Fruit fly (Drosophila melanogaster) S2 (cell line): Measurements from ENCODE around the gene CAH6.
A peak's percentile ranks its signal among the peaks of the same experiment; 100 is the strongest.

Experiments
- CG8478 ChIP-seq: fragments of >200 bp; optimal IDR thresholded peaks from 2 replicates; lab custom pipeline; 2018
- CTCF ChIP-seq, 2 experiments: fragments of >200 bp; optimal IDR thresholded peaks; 2 replicates each; lab custom pipeline; 2018

Gene CAH6

dm6 chr3R:31257299-31257698, at the start of gene CAH6:
Gene CAH6 (plus strand): TSS chr3R:31257599.
- TF ChIP-seq CG8478 (lab: Kevin White, UChicago) = no peak
- no peak for TF ChIP-seq CTCF (optimal IDR thresholded peaks at IDR 0.05; lab: Kevin White, UChicago)

DNA sequence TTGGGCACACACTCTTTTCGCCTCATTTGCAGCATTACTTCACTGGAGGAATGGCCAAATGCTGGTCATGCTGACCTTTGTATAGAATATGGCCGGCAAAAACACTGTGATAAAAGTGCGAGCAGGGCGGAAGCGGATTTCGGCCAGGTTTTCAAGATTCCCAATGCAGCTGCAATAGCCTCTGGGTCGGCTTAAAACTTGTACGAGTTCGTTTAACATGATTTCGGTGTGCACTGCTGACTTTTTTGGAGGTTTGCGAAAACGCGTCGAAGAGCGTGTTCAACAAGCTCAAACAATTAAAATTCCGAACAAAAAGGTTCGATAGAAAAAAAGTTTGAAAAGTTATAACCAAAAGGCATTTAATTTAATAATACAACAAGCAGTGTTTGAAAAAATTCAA, 46.8 kb upstream of the CAH6 start, which contains the start of gene chp:
Gene chp, minus strand, starts transcription at position 101 of the 400 bp plus-strand sequence.
- no peak for TF ChIP-seq CTCF (optimal IDR thresholded peaks at IDR 0.05; lab: Kevin White, UChicago)
- TF ChIP-seq CG8478 (lab: Kevin White, UChicago) = no peak

- TF ChIP-seq CG8478 (lab: Kevin White, UChicago) (no peak), CTCF (optimal IDR thresholded peaks at IDR 0.05; lab: Kevin White, UChicago) (peak; percentile 29 to 34)
Observed at dm6 chr3R:31213227-31213626, 44.2 kb upstream of the CAH6 start, which contains the start of the genes Zwilch and CG1542. Gene Zwilch (minus strand): TSS chr3R:31213376. Gene CG1542 (plus strand): TSS chr3R:31213458.

- TF ChIP-seq CTCF (optimal IDR thresholded peaks at IDR 0.05; lab: Kevin White, UChicago) (no peak), CG8478 (lab: Kevin White, UChicago) (no peak)
Observed at dm6 chr3R:31215830-31216229, 41.6 kb upstream of the CAH6 start, which contains the start of gene CG15561. Gene CG15561 (minus strand): TSS chr3R:31215942.

dm6 chr3R:31218214-31218876, 39.1 kb upstream of the CAH6 start:
- TF ChIP-seq CG8478 (lab: Kevin White, UChicago) = no peak
- no peak for TF ChIP-seq CTCF (optimal IDR thresholded peaks at IDR 0.05; lab: Kevin White, UChicago)

dm6 chr3R:31218997-31219992, 38.1 kb upstream of the CAH6 start, which contains the start of gene ATPsynC:
Gene ATPsynC (minus strand): TSS chr3R:31219630.
- TF ChIP-seq CG8478 (lab: Kevin White, UChicago) = no peak
- TF ChIP-seq CTCF (optimal IDR thresholded peaks at IDR 0.05; lab: Kevin White, UChicago) = peak; percentile 75 to 82

- peak; percentile 55 to 58 for TF ChIP-seq CTCF (optimal IDR thresholded peaks at IDR 0.05; lab: Kevin White, UChicago)
- TF ChIP-seq CG8478 (lab: Kevin White, UChicago) = no peak
Observed at dm6 chr3R:31220456-31221336, 36.7 kb upstream of the CAH6 start, which contains the start of gene CG12054. Gene CG12054 (plus strand): TSS chr3R:31220702.

dm6 chr3R:31221337-31222047, 35.9 kb upstream of the CAH6 start:
- TF ChIP-seq CTCF (optimal IDR thresholded peaks at IDR 0.05; lab: Kevin White, UChicago) (no peak), CG8478 (lab: Kevin White, UChicago) (no peak)

DNA sequence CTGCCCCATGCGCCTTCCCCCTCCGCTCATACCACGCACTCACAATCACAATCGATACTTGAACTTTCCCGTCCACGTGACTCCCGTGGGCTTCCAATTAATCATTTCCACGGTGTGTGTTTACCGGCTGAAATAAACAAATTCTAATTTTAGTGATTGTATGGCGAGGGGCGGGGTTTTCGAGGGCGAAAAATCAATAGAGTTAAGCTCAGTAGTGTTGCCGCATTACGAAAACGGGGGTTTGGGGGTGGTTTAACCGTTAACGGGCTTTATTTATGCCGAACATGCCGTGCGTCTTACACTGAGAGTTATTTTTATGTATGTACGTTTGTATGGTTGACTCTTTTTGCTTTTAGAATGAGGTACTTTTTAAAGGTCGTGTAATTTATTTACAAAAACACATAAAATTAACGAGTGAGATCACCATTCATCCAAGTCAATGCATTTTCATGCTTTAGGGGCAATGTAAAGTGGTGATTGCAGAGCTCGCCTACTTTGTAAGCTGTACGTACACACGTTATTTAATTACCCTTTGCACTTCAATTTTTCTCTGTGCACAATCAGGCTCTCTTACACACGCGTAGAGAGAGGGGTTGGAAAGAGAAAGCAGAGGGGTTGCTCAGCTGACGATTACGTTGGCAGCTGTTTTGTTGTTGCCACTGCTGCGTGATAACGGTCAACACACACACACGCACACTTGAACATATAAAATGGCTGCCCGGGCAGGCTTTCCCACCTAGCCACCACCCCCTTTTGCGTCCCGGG, 35.1 kb upstream of the CAH6 start:
- no peak for TF ChIP-seq CTCF (optimal IDR thresholded peaks at IDR 0.05; lab: Kevin White, UChicago)

- no peak for TF ChIP-seq CG8478 (lab: Kevin White, UChicago)
- no peak for TF ChIP-seq CTCF (optimal IDR thresholded peaks at IDR 0.05; lab: Kevin White, UChicago)
Observed at dm6 chr3R:31222890-31223569, 34.4 kb upstream of the CAH6 start.

- TF ChIP-seq CTCF (optimal IDR thresholded peaks at IDR 0.05; lab: Kevin White, UChicago) = no peak
Observed at dm6 chr3R:31223971-31224860, 33.2 kb upstream of the CAH6 start.
